Fruit fly (Drosophila melanogaster): ENCODE measurements around the gene CG41099.

The CG41099 gene

DNA sequence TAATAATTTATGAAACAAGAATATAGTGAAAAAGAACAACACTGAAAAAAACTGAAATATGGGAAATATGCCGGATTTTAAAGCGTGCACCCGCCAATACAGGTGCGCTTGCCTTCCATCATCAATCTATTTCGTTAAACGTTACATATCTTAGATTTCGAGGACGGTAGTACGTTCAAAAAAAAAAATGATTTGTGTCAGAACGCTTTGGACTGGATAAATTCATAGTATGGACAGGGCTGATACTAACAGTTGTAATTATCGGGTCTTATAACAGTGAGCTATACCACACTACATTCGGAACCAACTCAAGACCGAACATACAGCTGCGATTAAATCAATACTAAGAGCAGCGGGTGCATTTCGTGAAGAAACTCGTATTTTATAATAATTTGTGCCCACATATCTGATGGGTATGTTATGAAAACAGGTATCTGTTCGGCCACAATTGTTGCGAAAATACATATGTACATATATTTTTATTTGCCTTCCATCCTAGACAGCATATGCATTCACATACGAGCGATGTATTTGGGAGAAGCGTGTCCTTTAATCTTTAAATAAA, at the start of gene CG41099:
Gene CG41099, plus strand, starts transcription at position 248 of the 565 bp plus-strand sequence.
- TF ChIP-seq psq (optimal IDR thresholded peaks at IDR 0.05) (no peak), ttk (optimal IDR thresholded peaks at IDR 0.05) (no peak), insv (optimal IDR thresholded peaks at IDR 0.05) (no peak), Sin3A (optimal IDR thresholded peaks at IDR 0.05) (no peak), h (optimal IDR thresholded peaks at IDR 0.05) (no peak), Myc (optimal IDR thresholded peaks at IDR 0.05) (no peak)

DNA sequence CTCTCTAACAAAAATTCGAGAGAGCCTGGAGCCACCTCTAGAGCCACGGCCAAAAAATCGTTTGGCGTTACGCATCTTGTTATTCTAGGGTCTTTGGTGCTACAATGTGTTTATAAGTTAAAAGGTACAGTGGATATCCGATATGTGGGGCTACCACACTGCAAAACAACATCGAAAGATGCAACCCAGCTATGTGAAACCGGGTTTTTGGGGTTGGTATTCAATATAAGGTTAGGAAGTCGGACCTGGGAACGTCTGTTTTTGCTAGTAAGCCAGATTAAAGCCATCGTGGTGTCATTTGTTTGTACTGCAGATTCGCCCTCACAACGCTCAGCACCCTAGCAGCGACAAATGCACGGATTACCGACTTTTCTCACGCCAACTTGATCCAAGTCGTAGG, 3.6 kb upstream of the CG41099 start:
- TF ChIP-seq insv (optimal IDR thresholded peaks at IDR 0.05) (no peak), psq (optimal IDR thresholded peaks at IDR 0.05) (no peak), ttk (optimal IDR thresholded peaks at IDR 0.05) (no peak), Myc (optimal IDR thresholded peaks at IDR 0.05) (no peak), Sin3A (optimal IDR thresholded peaks at IDR 0.05) (no peak)

DNA sequence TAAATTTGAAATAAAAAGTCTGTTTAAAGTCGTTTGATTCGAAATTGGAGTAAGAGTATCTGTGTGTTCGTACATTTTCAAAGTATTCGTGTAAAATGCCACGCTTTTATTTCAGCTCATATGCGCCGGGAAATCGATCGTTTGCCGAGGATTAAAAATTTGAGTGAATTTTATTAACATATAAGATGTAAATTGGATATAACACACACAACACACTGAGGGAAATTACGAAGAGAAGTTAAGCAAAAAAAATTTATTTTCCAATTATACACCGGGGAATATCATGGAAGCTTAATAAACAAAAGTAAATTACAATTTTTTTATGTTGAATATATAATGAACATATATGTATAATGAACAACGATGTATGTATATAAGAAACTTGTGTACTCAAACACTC, 764 bp upstream of the CG41099 start:
- TF ChIP-seq h (optimal IDR thresholded peaks at IDR 0.05) (no peak), ttk (optimal IDR thresholded peaks at IDR 0.05) (no peak), insv (optimal IDR thresholded peaks at IDR 0.05) (no peak), Sin3A (optimal IDR thresholded peaks at IDR 0.05) (no peak), psq (optimal IDR thresholded peaks at IDR 0.05) (no peak), Myc (optimal IDR thresholded peaks at IDR 0.05) (no peak)

DNA sequence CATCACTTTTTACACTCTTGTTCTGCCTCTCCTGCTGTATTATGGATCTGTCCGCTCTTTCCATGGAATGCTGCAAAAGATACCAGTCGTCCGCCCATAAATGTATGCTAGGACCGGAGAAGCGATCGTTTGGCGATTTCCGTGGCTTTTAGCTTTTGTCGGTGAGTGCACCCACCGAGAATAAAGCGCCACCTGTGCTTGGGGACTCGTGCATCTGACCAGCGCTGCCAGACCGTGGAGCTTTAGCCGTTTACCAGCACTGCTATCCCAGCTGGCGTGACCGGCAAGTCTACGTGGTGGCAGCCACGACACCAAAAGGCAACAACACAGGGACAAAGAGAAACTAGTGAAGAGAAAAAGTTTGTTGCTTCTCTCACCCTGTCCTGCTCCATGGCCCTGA, 42.2 kb downstream of the CG41099 start:
- TF ChIP-seq insv (optimal IDR thresholded peaks at IDR 0.05) = no peak
- no peak for TF ChIP-seq ttk (optimal IDR thresholded peaks at IDR 0.05)
- TF ChIP-seq h (optimal IDR thresholded peaks at IDR 0.05) = no peak
- no peak for TF ChIP-seq psq (optimal IDR thresholded peaks at IDR 0.05)
- no peak for TF ChIP-seq Myc (optimal IDR thresholded peaks at IDR 0.05)
- TF ChIP-seq Sin3A (optimal IDR thresholded peaks at IDR 0.05) = no peak

All from Kc167 (cell line).